Worm (Caenorhabditis elegans) whole organism, L3 larva: ENCODE results near the gene pqn-75.

ENCODE experiments used
- ZK546.5 ChIP-seq: sonication (generic microtip); optimal IDR thresholded peaks from 2 replicates; lab custom pipeline; 2017; ENCODE audit warnings: missing biosample characterization, missing genetic modification characterization
- ama-1 ChIP-seq: fragments of 150-350 bp; optimal IDR thresholded peaks from 2 replicates; lab custom pipeline; 2018
- elt-1 ChIP-seq: fragments of 150-350 bp; optimal IDR thresholded peaks from 2 replicates; lab custom pipeline; 2014; ENCODE audit warnings: missing biosample characterization, missing genetic modification characterization
- elt-2 ChIP-seq: sonication (generic microtip); optimal IDR thresholded peaks from 2 replicates; lab custom pipeline; 2016; ENCODE audit warnings: missing genetic modification reagents, mild to moderate bottlenecking, missing genetic modification characterization, missing compliant biosample characterization
- lin-15B ChIP-seq: fragments of 150-350 bp; optimal IDR thresholded peaks from 2 replicates; lab custom pipeline; 2014; ENCODE audit warnings: missing biosample characterization, missing genetic modification characterization
- nhr-11 ChIP-seq: fragments of 150-350 bp; optimal IDR thresholded peaks from 2 replicates; lab custom pipeline; 2014; ENCODE audit warnings: missing biosample characterization, missing genetic modification characterization
- nhr-12 ChIP-seq: fragments of 150-350 bp; optimal IDR thresholded peaks from 2 replicates; lab custom pipeline; 2014; ENCODE audit warnings: missing biosample characterization, missing genetic modification characterization
- nhr-77 ChIP-seq: fragments of 150-350 bp; optimal IDR thresholded peaks from 2 replicates; lab custom pipeline; 2014; ENCODE audit warnings: missing biosample characterization, missing genetic modification characterization
- pqm-1 ChIP-seq: fragments of 150-350 bp; optimal IDR thresholded peaks from 2 replicates; lab custom pipeline; 2017; ENCODE audit warnings: missing biosample characterization, missing genetic modification characterization, inconsistent platforms
- unc-62 ChIP-seq: fragments of 150-350 bp; sonication (generic microtip); optimal IDR thresholded peaks from 4 replicates; lab custom pipeline; 2014; ENCODE audit warnings: missing biosample characterization, missing genetic modification reagents, missing genetic modification characterization
- ztf-11 ChIP-seq: fragments of 150-350 bp; optimal IDR thresholded peaks from 2 replicates; lab custom pipeline; 2014; ENCODE audit warnings: missing biosample characterization, missing genetic modification characterization

- TF ChIP-seq unc-62, result no peak
- no peak for TF ChIP-seq ZK546.5
- TF ChIP-seq nhr-11 (tag; lab: Kevin White, UChicago), result no peak
- TF ChIP-seq ztf-11 (tag; lab: Kevin White, UChicago), result no peak
- no peak for TF ChIP-seq nhr-77 (tag; lab: Kevin White, UChicago)
- TF ChIP-seq elt-1 (tag; lab: Kevin White, UChicago), result no peak
- no peak for TF ChIP-seq ama-1
- no peak for TF ChIP-seq nhr-12
- no peak for TF ChIP-seq elt-2 (tag; lab: Kevin White, UChicago)
- TF ChIP-seq pqm-1, result no peak
- no peak for TF ChIP-seq lin-15B (tag; lab: Kevin White, UChicago)
Observed at ce11 chrIV:4080846-4081245, 8.7 kb downstream of the pqn-75 start, which contains the start of the genes C35B1.9 and C35B1.3.
